Worm (Caenorhabditis elegans) whole organism, mixed stage, embryonic: ENCODE measurements around the gene evl-20.

Experiments
- M03D4.4 ChIP-seq: sonication (generic microtip); optimal IDR thresholded peaks from 2 replicates; lab custom pipeline; 2017; ENCODE audit warnings: mild to moderate bottlenecking, missing genetic modification characterization, missing compliant biosample characterization
- bed-3 ChIP-seq: fragments of 200-800 bp; sonication (Bioruptor generic); optimal IDR thresholded peaks from 3 replicates; lab custom pipeline; 2018; ENCODE audit warnings: mild to moderate bottlenecking, missing genetic modification characterization, moderate library complexity, missing compliant biosample characterization
- blmp-1 ChIP-seq: fragments of 150-350 bp; optimal IDR thresholded peaks from 2 replicates; lab custom pipeline; 2014; ENCODE audit warnings: missing biosample characterization, missing genetic modification characterization
- ceh-39 ChIP-seq: fragments of 150-350 bp; optimal IDR thresholded peaks from 2 replicates; lab custom pipeline; 2014; ENCODE audit warnings: missing biosample characterization, missing genetic modification characterization
- ceh-83 ChIP-seq: fragments of 200-800 bp; sonication (Bioruptor generic); optimal IDR thresholded peaks from 2 replicates; lab custom pipeline; 2018; ENCODE audit warnings: mild to moderate bottlenecking, missing genetic modification characterization, missing compliant biosample characterization
- ces-1 ChIP-seq: fragments of 150-350 bp; optimal IDR thresholded peaks from 2 replicates; lab custom pipeline; 2014; ENCODE audit warnings: missing biosample characterization, missing genetic modification reagents, missing genetic modification characterization
- drap-1 ChIP-seq: fragments of 200-800 bp; sonication (Bioruptor generic); optimal IDR thresholded peaks from 3 replicates; lab custom pipeline; 2018; ENCODE audit warnings: mild to moderate bottlenecking, missing genetic modification characterization, missing compliant biosample characterization
- elt-1 ChIP-seq: sonication (generic microtip); optimal IDR thresholded peaks from 2 replicates; lab custom pipeline; 2017; ENCODE audit warnings: missing genetic modification characterization, mild to moderate bottlenecking, missing compliant biosample characterization, antibody characterized with exemption, moderate library complexity, borderline replicate concordance; ENCODE audit not compliant: insufficient read depth
- elt-3 ChIP-seq: fragments of 150-350 bp; optimal IDR thresholded peaks from 2 replicates; lab custom pipeline; 2014; ENCODE audit warnings: missing biosample characterization, missing genetic modification characterization
- flh-1 ChIP-seq: fragments of 200-800 bp; sonication (Bioruptor generic); optimal IDR thresholded peaks from 2 replicates; lab custom pipeline; 2018; ENCODE audit warnings: mild to moderate bottlenecking, missing genetic modification characterization, moderate library complexity, missing compliant biosample characterization
- ham-2 ChIP-seq: fragments of 200-800 bp; sonication (Bioruptor generic); optimal IDR thresholded peaks from 2 replicates; lab custom pipeline; 2018; ENCODE audit warnings: mild to moderate bottlenecking, missing genetic modification characterization, missing compliant biosample characterization
- hlh-1 ChIP-seq: fragments of 150-350 bp; optimal IDR thresholded peaks from 2 replicates; lab custom pipeline; 2014; ENCODE audit warnings: missing biosample characterization, missing genetic modification reagents, missing genetic modification characterization
- lin-13 ChIP-seq: fragments of 150-350 bp; optimal IDR thresholded peaks from 2 replicates; lab custom pipeline; 2014; ENCODE audit warnings: missing biosample characterization, missing genetic modification characterization
- lin-32 ChIP-seq: fragments of 200-800 bp; sonication (Bioruptor generic); optimal IDR thresholded peaks from 2 replicates; lab custom pipeline; 2018; ENCODE audit warnings: mild to moderate bottlenecking, missing genetic modification characterization, missing compliant biosample characterization
- lsy-2 ChIP-seq: fragments of 150-350 bp; optimal IDR thresholded peaks from 2 replicates; lab custom pipeline; 2014; ENCODE audit warnings: missing biosample characterization, missing genetic modification characterization
- mab-5 ChIP-seq: fragments of 150-350 bp; optimal IDR thresholded peaks from 2 replicates; lab custom pipeline; 2014; ENCODE audit warnings: missing biosample characterization, missing genetic modification characterization
- mep-1 ChIP-seq: fragments of 150-350 bp; optimal IDR thresholded peaks from 2 replicates; lab custom pipeline; 2017; ENCODE audit warnings: missing biosample characterization, missing genetic modification reagents, missing genetic modification characterization, inconsistent platforms
- nhr-12 ChIP-seq: fragments of 150-350 bp; optimal IDR thresholded peaks from 2 replicates; lab custom pipeline; 2014; ENCODE audit warnings: missing biosample characterization, missing genetic modification characterization
- nhr-2 ChIP-seq: fragments of 150-350 bp; optimal IDR thresholded peaks from 2 replicates; lab custom pipeline; 2014; ENCODE audit warnings: missing biosample characterization, missing genetic modification characterization
- nhr-237 ChIP-seq: fragments of 150-350 bp; optimal IDR thresholded peaks from 2 replicates; lab custom pipeline; 2014; ENCODE audit warnings: missing biosample characterization, missing genetic modification characterization
- nhr-28 ChIP-seq: fragments of 150-350 bp; optimal IDR thresholded peaks from 2 replicates; lab custom pipeline; 2014; ENCODE audit warnings: missing biosample characterization, missing genetic modification characterization
- nhr-76 ChIP-seq: sonication (generic microtip); optimal IDR thresholded peaks from 2 replicates; lab custom pipeline; 2017; ENCODE audit warnings: missing biosample characterization, missing genetic modification characterization
- pha-4 ChIP-seq: fragments of 150-350 bp; optimal IDR thresholded peaks from 2 replicates; lab custom pipeline; 2018; ENCODE audit warnings: missing biosample characterization, missing genetic modification reagents, missing genetic modification characterization
- sem-2 ChIP-seq: fragments of 200-800 bp; sonication (Bioruptor generic); optimal IDR thresholded peaks from 2 replicates; lab custom pipeline; 2018; ENCODE audit warnings: mild to moderate bottlenecking, missing genetic modification characterization, missing compliant biosample characterization
- snpc-4 ChIP-seq: fragments of 150-350 bp; optimal IDR thresholded peaks from 2 replicates; lab custom pipeline; 2014; ENCODE audit warnings: missing biosample characterization, missing genetic modification characterization
- sptf-1 ChIP-seq: sonication (generic microtip); optimal IDR thresholded peaks from 2 replicates; lab custom pipeline; 2017; ENCODE audit warnings: mild to moderate bottlenecking, missing genetic modification characterization, moderate library complexity, missing compliant biosample characterization
- unc-120 ChIP-seq: sonication (generic microtip); optimal IDR thresholded peaks from 2 replicates; lab custom pipeline; 2017; ENCODE audit warnings: missing genetic modification characterization, missing compliant biosample characterization; ENCODE audit not compliant: poor library complexity, severe bottlenecking
- unc-39 ChIP-seq: fragments of 150-350 bp; optimal IDR thresholded peaks from 2 replicates; lab custom pipeline; 2014; ENCODE audit warnings: missing biosample characterization, missing genetic modification characterization
- unc-62 ChIP-seq: fragments of 150-350 bp; optimal IDR thresholded peaks from 2 replicates; lab custom pipeline; 2014; ENCODE audit warnings: missing biosample characterization, missing genetic modification reagents, missing genetic modification characterization
- zip-8 ChIP-seq: fragments of 150-350 bp; optimal IDR thresholded peaks from 2 replicates; lab custom pipeline; 2014; ENCODE audit warnings: missing biosample characterization, missing genetic modification characterization
- ztf-11 ChIP-seq: fragments of 150-350 bp; optimal IDR thresholded peaks from 2 replicates; lab custom pipeline; 2014; ENCODE audit warnings: missing biosample characterization, missing genetic modification characterization

evl-20 gene

DNA sequence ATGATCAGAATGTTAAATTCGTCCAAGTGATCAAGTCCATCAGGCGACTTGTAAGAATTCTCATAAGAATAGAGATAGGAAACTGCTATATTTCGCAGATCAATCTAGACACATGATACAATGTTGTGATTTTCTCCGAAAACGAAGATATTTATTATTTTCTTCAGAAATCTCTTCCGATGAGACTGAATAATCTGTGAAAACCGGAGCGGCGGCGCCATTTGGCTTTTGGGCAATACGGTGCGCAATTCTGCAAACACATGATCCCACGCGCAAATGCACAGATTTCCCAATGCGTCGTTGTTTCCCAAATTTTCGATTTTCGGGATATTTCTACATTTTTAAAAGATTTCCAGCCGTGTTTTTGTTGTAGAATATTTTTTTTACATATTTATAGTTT lies 1.9 kb upstream of the evl-20 start:
- TF ChIP-seq ham-2 (GFP tag; lab: Kevin White, UChicago) = peak; percentile 33
- TF ChIP-seq nhr-237 (tag; lab: Kevin White, UChicago) = peak; percentile 47
- TF ChIP-seq hlh-1 = peak; percentile 3
- no peak for TF ChIP-seq sptf-1 (tag; lab: Kevin White, UChicago)
- no peak for TF ChIP-seq drap-1
- TF ChIP-seq nhr-12 (tag; lab: Kevin White, UChicago) = no peak
- TF ChIP-seq sem-2 (GFP tag; lab: Kevin White, UChicago) = no peak
- TF ChIP-seq unc-120 (tag; lab: Kevin White, UChicago) = peak; percentile 78
- TF ChIP-seq lin-13 (tag; lab: Kevin White, UChicago) = peak; percentile 34
- no peak for TF ChIP-seq pha-4 (tag; lab: Kevin White, UChicago)
- no peak for TF ChIP-seq zip-8
- no peak for TF ChIP-seq nhr-28 (tag; lab: Kevin White, UChicago)
- no peak for TF ChIP-seq nhr-2 (tag; lab: Kevin White, UChicago)
- no peak for TF ChIP-seq flh-1
- peak; percentile 92 for TF ChIP-seq lsy-2
- TF ChIP-seq mep-1 (tag; lab: Kevin White, UChicago) = peak; percentile 73
- no peak for TF ChIP-seq bed-3 (GFP tag; lab: Kevin White, UChicago)
- TF ChIP-seq mab-5 (tag; lab: Kevin White, UChicago) = no peak
- no peak for TF ChIP-seq elt-3 (tag; lab: Kevin White, UChicago)
- peak; percentile 4 for TF ChIP-seq ces-1 (GFP tag; lab: Kevin White, UChicago)
- no peak for TF ChIP-seq blmp-1
- TF ChIP-seq lin-32 = peak; percentile 17
- no peak for TF ChIP-seq ztf-11 (tag; lab: Kevin White, UChicago)
- no peak for TF ChIP-seq ceh-83 (GFP tag; lab: Kevin White, UChicago)
- TF ChIP-seq unc-39 (tag; lab: Kevin White, UChicago) = no peak

ce11 chrII:8442717-8443223 lies 1.3 kb upstream of the evl-20 start, which contains the start of gene eif-3.G:
Gene eif-3.G, plus strand, starts transcription at chrII:8442767.
- TF ChIP-seq lin-13 (tag; lab: Kevin White, UChicago) (no peak), unc-62 (no peak), sptf-1 (tag; lab: Kevin White, UChicago) (no peak)
- TF ChIP-seq, all 35 proteins: peak for 0

- no peak for TF ChIP-seq flh-1
- no peak for TF ChIP-seq nhr-237 (tag; lab: Kevin White, UChicago)
- TF ChIP-seq hlh-1 = no peak
Measured at ce11 chrII:8446731-8447130, 2.6 kb downstream of the evl-20 start, which contains the start of gene cut-3. Gene cut-3, minus strand, starts transcription at chrII:8446831.

- no peak for TF ChIP-seq nhr-237 (tag; lab: Kevin White, UChicago)
- TF ChIP-seq hlh-1 = no peak
- no peak for TF ChIP-seq nhr-2 (tag; lab: Kevin White, UChicago)
- TF ChIP-seq drap-1 = no peak
Measured at ce11 chrII:8449660-8450118, 5.6 kb downstream of the evl-20 start, which contains the start of gene F22B5.4. Gene F22B5.4, plus strand, starts transcription at chrII:8449710.

DNA sequence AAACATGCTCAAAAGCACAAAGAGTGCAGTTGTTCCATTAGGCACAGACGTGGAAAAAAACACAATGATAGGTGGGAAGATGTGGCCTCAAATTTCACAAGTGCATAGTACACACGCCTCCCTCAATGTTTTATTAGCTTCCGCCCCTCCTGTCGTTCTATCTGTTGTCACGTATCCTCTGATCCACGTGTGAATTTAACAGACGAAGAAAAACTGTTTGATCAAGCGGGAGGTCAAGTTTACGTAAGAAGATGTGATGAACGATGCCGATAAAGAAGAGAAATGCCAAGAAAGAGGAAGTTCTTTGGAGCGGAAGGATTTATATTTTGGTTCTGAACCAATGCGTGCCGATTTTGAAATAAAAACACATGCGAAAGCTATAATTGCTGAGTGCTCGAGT lies 6.6 kb downstream of the evl-20 start:
- TF ChIP-seq elt-1 = no peak
- TF ChIP-seq M03D4.4 (tag; lab: Kevin White, UChicago) = no peak
- TF ChIP-seq blmp-1 = no peak
- no peak for TF ChIP-seq ceh-39 (tag; lab: Kevin White, UChicago)
- TF ChIP-seq drap-1 = no peak
- no peak for TF ChIP-seq lin-32
- no peak for TF ChIP-seq hlh-1
- no peak for TF ChIP-seq ces-1 (GFP tag; lab: Kevin White, UChicago)
- no peak for TF ChIP-seq ceh-83 (GFP tag; lab: Kevin White, UChicago)
- no peak for TF ChIP-seq nhr-76 (tag; lab: Kevin White, UChicago)
- TF ChIP-seq snpc-4 = no peak
- TF ChIP-seq unc-39 (tag; lab: Kevin White, UChicago) = no peak
- TF ChIP-seq unc-62 = no peak
- TF ChIP-seq nhr-28 (tag; lab: Kevin White, UChicago) = no peak
- no peak for TF ChIP-seq lin-13 (tag; lab: Kevin White, UChicago)
